Worm (Caenorhabditis elegans) whole organism, L4 larva: ENCODE data around the gene F46G11.6.

Experiments
- D1046.2 ChIP-seq: fragments of 200-800 bp; sonication (Bioruptor generic); IDR thresholded peaks from 2 replicates; pipeline ENCODE4 v1.3.6; 2022; ENCODE audit warnings: missing genetic modification characterization, missing compliant biosample characterization
- F37D6.2 ChIP-seq: sonication (generic microtip); optimal IDR thresholded peaks from 2 replicates; lab custom pipeline; 2016; ENCODE audit warnings: mild to moderate bottlenecking, missing genetic modification characterization, missing compliant biosample characterization
- Y48G9A.11 ChIP-seq: fragments of 200-800 bp; sonication (Bioruptor generic); IDR thresholded peaks from 2 replicates; pipeline ENCODE4 v1.3.6; 2022; ENCODE audit warnings: missing genetic modification reagents, missing genetic modification characterization, missing compliant biosample characterization
- Y5F2A.4 ChIP-seq: fragments of 200-800 bp; sonication (Bioruptor generic); optimal IDR thresholded peaks from 2 replicates; lab custom pipeline; 2018; ENCODE audit warnings: mild to moderate bottlenecking, missing genetic modification characterization, missing compliant biosample characterization
- ZK546.5 ChIP-seq, 2 experiments: sonication (generic microtip); optimal IDR thresholded peaks; 2 replicates each; lab custom pipeline; 2017; ENCODE audit warnings: missing biosample characterization in 2 of 2, missing genetic modification characterization in 2 of 2
- aly-2 ChIP-seq: sonication (generic microtip); optimal IDR thresholded peaks from 2 replicates; lab custom pipeline; 2018; ENCODE audit warnings: missing biosample characterization, missing genetic modification characterization
- ama-1 ChIP-seq: fragments of 150-350 bp; optimal IDR thresholded peaks from 2 replicates; lab custom pipeline; 2014; ENCODE audit warnings: inconsistent platforms, mixed read lengths
- arid-1 ChIP-seq: fragments of 200-800 bp; sonication (Bioruptor generic); conservative IDR thresholded peaks from 2 replicates; pipeline ENCODE4 v1.3.6; 2022; ENCODE audit warnings: missing genetic modification reagents, missing genetic modification characterization, missing compliant biosample characterization
- ceh-20 ChIP-seq: fragments of 200-800 bp; sonication (Bioruptor generic); IDR thresholded peaks from 2 replicates; pipeline ENCODE4 v1.3.6; 2022; ENCODE audit warnings: missing genetic modification reagents, missing genetic modification characterization, missing compliant biosample characterization
- ceh-28 ChIP-seq: fragments of 150-350 bp; optimal IDR thresholded peaks from 2 replicates; lab custom pipeline; 2014; ENCODE audit warnings: missing biosample characterization, missing genetic modification reagents, missing genetic modification characterization
- ceh-44 ChIP-seq: fragments of 200-800 bp; sonication (Bioruptor generic); IDR thresholded peaks from 2 replicates; pipeline ENCODE4 v1.3.6; 2022; ENCODE audit warnings: missing genetic modification reagents, missing genetic modification characterization, missing compliant biosample characterization
- ctbp-1 ChIP-seq: fragments of 200-800 bp; sonication (Bioruptor generic); IDR thresholded peaks from 2 replicates; pipeline ENCODE4 v1.3.6; 2022; ENCODE audit warnings: missing genetic modification reagents, missing genetic modification characterization, missing compliant biosample characterization
- daf-12 ChIP-seq: fragments of 150-350 bp; optimal IDR thresholded peaks from 2 replicates; lab custom pipeline; 2014; ENCODE audit warnings: missing biosample characterization, missing genetic modification reagents, missing genetic modification characterization
- daf-19 ChIP-seq: fragments of 200-800 bp; sonication (Bioruptor generic); conservative IDR thresholded peaks from 2 replicates; pipeline ENCODE4 v1.3.6; 2022; ENCODE audit warnings: missing genetic modification characterization, missing compliant biosample characterization
- dve-1 ChIP-seq: sonication (generic microtip); optimal IDR thresholded peaks from 2 replicates; lab custom pipeline; 2017; ENCODE audit warnings: antibody characterized with exemption, mild to moderate bottlenecking, missing genetic modification characterization, missing compliant biosample characterization; ENCODE audit not compliant: insufficient read depth
- fkh-10 ChIP-seq: fragments of 150-350 bp; optimal IDR thresholded peaks from 2 replicates; lab custom pipeline; 2014; ENCODE audit warnings: missing biosample characterization, missing genetic modification reagents, missing genetic modification characterization
- gei-8 ChIP-seq: fragments of 200-800 bp; sonication (Bioruptor generic); optimal IDR thresholded peaks from 2 replicates; lab custom pipeline; 2018; ENCODE audit warnings: mild to moderate bottlenecking, missing genetic modification characterization, missing compliant biosample characterization
- hmg-1.1 ChIP-seq: fragments of 200-800 bp; sonication (Bioruptor generic); IDR thresholded peaks from 2 replicates; pipeline ENCODE4 v1.3.6; 2022; ENCODE audit warnings: missing genetic modification reagents, missing genetic modification characterization, missing compliant biosample characterization
- jun-1 ChIP-seq: fragments of 150-350 bp; optimal IDR thresholded peaks from 2 replicates; lab custom pipeline; 2014; ENCODE audit warnings: missing biosample characterization, missing genetic modification reagents, missing genetic modification characterization
- lin-29 ChIP-seq: fragments of 200-800 bp; sonication (Bioruptor generic); IDR thresholded peaks from 2 replicates; pipeline ENCODE4 v1.3.6; 2022; ENCODE audit warnings: missing genetic modification reagents, missing genetic modification characterization, missing compliant biosample characterization
- lsy-2 ChIP-seq, 2 experiments: fragments of 150-350 bp in 1 of 2; sonication (generic microtip) in 1 of 2; optimal IDR thresholded peaks; 2 replicates each; lab custom pipeline; 2014 to 2017; ENCODE audit warnings: missing biosample characterization in 2 of 2, missing genetic modification characterization in 2 of 2
- mep-1 ChIP-seq: fragments of 150-350 bp; sonication (generic microtip); optimal IDR thresholded peaks from 3 replicates; lab custom pipeline; 2014; ENCODE audit warnings: missing biosample characterization, missing genetic modification characterization
- mes-2 ChIP-seq: sonication (generic microtip); optimal IDR thresholded peaks from 2 replicates; lab custom pipeline; 2016; ENCODE audit warnings: missing genotype, mild to moderate bottlenecking, missing genetic modification characterization, missing compliant biosample characterization; ENCODE audit not compliant: poor library complexity, severe bottlenecking
- mxl-2 ChIP-seq: fragments of 200-800 bp; sonication (Bioruptor generic); conservative IDR thresholded peaks from 2 replicates; pipeline ENCODE4 v1.3.6; 2022; ENCODE audit warnings: missing genetic modification reagents, missing genetic modification characterization, missing compliant biosample characterization
- mxl-3 ChIP-seq: fragments of 200-800 bp; sonication (Bioruptor generic); optimal IDR thresholded peaks from 2 replicates; lab custom pipeline; 2018; ENCODE audit warnings: mild to moderate bottlenecking, missing genetic modification characterization, missing compliant biosample characterization
- nhr-102 ChIP-seq: sonication (generic microtip); optimal IDR thresholded peaks from 2 replicates; lab custom pipeline; 2016; ENCODE audit warnings: mild to moderate bottlenecking, missing genetic modification characterization, moderate library complexity, missing compliant biosample characterization
- nhr-11 ChIP-seq: fragments of 150-350 bp; optimal IDR thresholded peaks from 2 replicates; lab custom pipeline; 2014; ENCODE audit warnings: missing biosample characterization, missing genetic modification characterization
- nhr-111 ChIP-seq: fragments of 200-800 bp; sonication (Bioruptor generic); optimal IDR thresholded peaks from 2 replicates; lab custom pipeline; 2018; ENCODE audit warnings: mild to moderate bottlenecking, missing genetic modification characterization, missing compliant biosample characterization
- nhr-237 ChIP-seq: sonication (generic microtip); optimal IDR thresholded peaks from 2 replicates; lab custom pipeline; 2017; ENCODE audit warnings: missing biosample characterization, missing genetic modification characterization
- nhr-28 ChIP-seq: fragments of 150-350 bp; optimal IDR thresholded peaks from 2 replicates; lab custom pipeline; 2014; ENCODE audit warnings: missing biosample characterization, missing genetic modification characterization
- nhr-42 ChIP-seq: fragments of 200-800 bp; sonication (Bioruptor generic); IDR thresholded peaks from 2 replicates; pipeline ENCODE4 v1.3.6; 2022; ENCODE audit warnings: missing genetic modification characterization, missing compliant biosample characterization
- nhr-48 ChIP-seq: sonication (generic microtip); optimal IDR thresholded peaks from 2 replicates; lab custom pipeline; 2016; ENCODE audit warnings: mild to moderate bottlenecking, missing genetic modification characterization, missing compliant biosample characterization
- nhr-6 ChIP-seq: fragments of 150-350 bp; optimal IDR thresholded peaks from 2 replicates; lab custom pipeline; 2014; ENCODE audit warnings: missing biosample characterization, missing genetic modification characterization
- nhr-77 ChIP-seq: fragments of 150-350 bp; optimal IDR thresholded peaks from 2 replicates; lab custom pipeline; 2014; ENCODE audit warnings: missing biosample characterization, missing genetic modification characterization
- pha-4 ChIP-seq, 2 experiments: fragments of 150-350 bp in 1 of 2; fragments of 200-800 bp in 1 of 2; sonication (Bioruptor generic) in 1 of 2; IDR thresholded peaks in 1 of 2; optimal IDR thresholded peaks in 1 of 2; 2 replicates each; pipeline versions ENCODE4 v1.3.6 to Lab custom; 2014 to 2022; ENCODE audit warnings: missing genetic modification characterization in 2 of 2, missing genetic modification reagents in 2 of 2, missing biosample characterization in 1 of 2, missing compliant biosample characterization in 1 of 2
- php-3 ChIP-seq: fragments of 200-800 bp; sonication (Bioruptor generic); IDR thresholded peaks from 2 replicates; pipeline ENCODE4 v1.3.6; 2022; ENCODE audit warnings: missing genetic modification reagents, missing genetic modification characterization, missing compliant biosample characterization
- rbr-2 ChIP-seq: sonication (generic microtip); optimal IDR thresholded peaks from 2 replicates; lab custom pipeline; 2016; ENCODE audit warnings: missing genotype, missing genetic modification characterization, missing compliant biosample characterization
- set-16 ChIP-seq: fragments of 200-800 bp; sonication (Bioruptor generic); IDR thresholded peaks from 2 replicates; pipeline ENCODE4 v1.3.6; 2022; ENCODE audit warnings: missing genetic modification reagents, missing genetic modification characterization, missing compliant biosample characterization
- skn-1 ChIP-seq: fragments of 150-350 bp; optimal IDR thresholded peaks from 2 replicates; lab custom pipeline; 2014; ENCODE audit warnings: missing biosample characterization, missing genetic modification characterization
- snpc-1.2 ChIP-seq: fragments of 200-800 bp; sonication (Bioruptor generic); IDR thresholded peaks from 2 replicates; pipeline ENCODE4 v1.3.6; 2022; ENCODE audit warnings: missing genetic modification reagents, missing genetic modification characterization, missing compliant biosample characterization
- snpc-4 ChIP-seq: fragments of 150-350 bp; optimal IDR thresholded peaks from 2 replicates; lab custom pipeline; 2014; ENCODE audit warnings: missing biosample characterization, missing genetic modification characterization
- spr-1 ChIP-seq: sonication (generic microtip); optimal IDR thresholded peaks from 2 replicates; lab custom pipeline; 2016; ENCODE audit warnings: mild to moderate bottlenecking, missing genetic modification characterization, missing compliant biosample characterization
- tra-1 ChIP-seq: fragments of 200-800 bp; sonication (Bioruptor generic); IDR thresholded peaks from 2 replicates; pipeline ENCODE4 v1.3.6; 2022; ENCODE audit warnings: missing genetic modification reagents, missing genetic modification characterization, missing compliant biosample characterization
- unc-39 ChIP-seq: sonication (generic microtip); optimal IDR thresholded peaks from 2 replicates; lab custom pipeline; 2017; ENCODE audit warnings: missing biosample characterization, missing genetic modification characterization
- unc-62 ChIP-seq, 3 experiments: fragments of 150-350 bp in 1 of 3; sonication (generic microtip); optimal IDR thresholded peaks in 2 of 3; peaks in 1 of 3; 1 replicate in 1 of 3; 2 replicates in 2 of 3; lab custom pipeline; 2014 to 2017; ENCODE audit warnings: missing biosample characterization in 3 of 3, missing genetic modification characterization in 3 of 3, missing genetic modification reagents in 3 of 3, missing genotype in 1 of 3
- vab-7 ChIP-seq: fragments of 200-800 bp; sonication (Bioruptor generic); IDR thresholded peaks from 2 replicates; pipeline ENCODE4 v1.3.6; 2022; ENCODE audit warnings: missing genetic modification reagents, missing genetic modification characterization, missing compliant biosample characterization
- zfp-3 ChIP-seq: fragments of 200-800 bp; sonication (Bioruptor generic); conservative IDR thresholded peaks from 2 replicates; pipeline ENCODE4 v1.3.6; 2022; ENCODE audit warnings: missing genetic modification reagents, missing genetic modification characterization, missing compliant biosample characterization
- zip-11 ChIP-seq: fragments of 200-800 bp; sonication (Bioruptor generic); IDR thresholded peaks from 2 replicates; pipeline ENCODE4 v1.3.6; 2022; ENCODE audit warnings: missing genetic modification characterization, missing compliant biosample characterization
- zip-2 ChIP-seq: fragments of 150-350 bp; optimal IDR thresholded peaks from 2 replicates; lab custom pipeline; 2014; ENCODE audit warnings: missing biosample characterization, missing genetic modification characterization
- ztf-7 ChIP-seq: fragments of 150-350 bp; optimal IDR thresholded peaks from 2 replicates; lab custom pipeline; 2014; ENCODE audit warnings: missing biosample characterization, missing genetic modification characterization

The F46G11.6 gene

ce11 chrX:5811997-5812562, 25.8 kb downstream of the F46G11.6 start:
- peak; percentile 63 for TF ChIP-seq mep-1
- TF ChIP-seq zfp-3 (GFP tag; lab: Robert Waterston, UW) = no peak
- TF ChIP-seq snpc-1.2 (GFP tag; lab: Robert Waterston, UW) = no peak
- peak; percentile 83 for TF ChIP-seq set-16 (GFP tag; lab: Robert Waterston, UW)
- TF ChIP-seq unc-62 (GFP tag; optimal IDR thresholded peaks at IDR 0.05 in 1 of 2; lab: Kevin White, UChicago) = peak in 1 of 2 experiments; percentile 88
- TF ChIP-seq unc-62 (tag; optimal IDR thresholded peaks at IDR 0.05; lab: Kevin White, UChicago) = no peak
- TF ChIP-seq mxl-3 (GFP tag; lab: Kevin White, UChicago) = peak; percentile 89
- 0 out of 2 replicates have a peak, but pooled peaks have one; percentile 9 for TF ChIP-seq mxl-2 (GFP tag; lab: Robert Waterston, UW)
- peak; percentile 86 for TF ChIP-seq nhr-48 (tag; lab: Kevin White, UChicago)
- no peak for TF ChIP-seq nhr-237
- TF ChIP-seq nhr-28 = peak; percentile 30
- peak; percentile 21 for TF ChIP-seq nhr-111 (GFP tag; lab: Kevin White, UChicago)
- TF ChIP-seq php-3 = 0 out of 2 replicates have a peak, but pooled peaks have one; percentile 39
- no peak for TF ChIP-seq Y5F2A.4 (GFP tag; lab: Kevin White, UChicago)
- peak; percentile 67; the same call in 1 of the 2 replicates for TF ChIP-seq ctbp-1 (GFP tag; lab: Robert Waterston, UW)
- TF ChIP-seq gei-8 (GFP tag; lab: Kevin White, UChicago) = no peak
- TF ChIP-seq D1046.2 = no peak
- TF ChIP-seq ceh-44 (GFP tag; lab: Robert Waterston, UW) = no peak
- peak; percentile 57 for TF ChIP-seq ceh-28 (tag; lab: Kevin White, UChicago)
- TF ChIP-seq unc-39 (tag; lab: Kevin White, UChicago) = no peak
- no peak for TF ChIP-seq aly-2 (tag; lab: Kevin White, UChicago)
- TF ChIP-seq ZK546.5 (tag; optimal IDR thresholded peaks at IDR 0.05; lab: Kevin White, UChicago) = no peak
- TF ChIP-seq tra-1 (GFP tag; lab: Robert Waterston, UW) = no peak
- TF ChIP-seq nhr-6 = no peak
- no peak for TF ChIP-seq daf-19 (GFP tag; lab: Robert Waterston, UW)
- no peak for TF ChIP-seq zip-2 (tag; lab: Kevin White, UChicago)
- TF ChIP-seq Y48G9A.11 = no peak
- no peak for TF ChIP-seq ama-1 (lab: Kevin White, UChicago)
- TF ChIP-seq nhr-77 (tag; lab: Kevin White, UChicago) = peak; percentile 19
- TF ChIP-seq ceh-20 = no peak
- TF ChIP-seq mes-2 = peak; percentile 14
- TF ChIP-seq snpc-4 (tag; lab: Kevin White, UChicago) = no peak
- peak; percentile 45; the same call in 1 of the 2 replicates for TF ChIP-seq hmg-1.1 (GFP tag; lab: Robert Waterston, UW)
- TF ChIP-seq nhr-102 = peak; percentile 76
- TF ChIP-seq nhr-42 (GFP tag; lab: Robert Waterston, UW) = no peak
- TF ChIP-seq lsy-2 (tag; optimal IDR thresholded peaks at IDR 0.05; lab: Kevin White, UChicago) = peak; percentile 11 to 48
- TF ChIP-seq spr-1 (tag; lab: Kevin White, UChicago) = peak; percentile 57
- TF ChIP-seq ztf-7 (tag; lab: Kevin White, UChicago) = no peak
- no peak for TF ChIP-seq lin-29 (GFP tag; lab: Robert Waterston, UW)
- peak; percentile 53; the same call in 1 of the 2 replicates for TF ChIP-seq pha-4 (GFP tag; IDR thresholded peaks at IDR 0.05; lab: Robert Waterston, UW)
- TF ChIP-seq pha-4 (tag; optimal IDR thresholded peaks at IDR 0.05; lab: Kevin White, UChicago) = no peak
- no peak for TF ChIP-seq skn-1
- TF ChIP-seq zip-11 (GFP tag; lab: Robert Waterston, UW) = no peak
- peak; percentile 44 for TF ChIP-seq nhr-11 (tag; lab: Kevin White, UChicago)
- peak; percentile 82 for TF ChIP-seq dve-1 (tag; lab: Kevin White, UChicago)
- no peak; the same call in 1 of the 2 replicates for TF ChIP-seq arid-1
- peak; percentile 55 for TF ChIP-seq fkh-10 (GFP tag; lab: Kevin White, UChicago)
- peak; percentile 76 for TF ChIP-seq F37D6.2 (tag; lab: Kevin White, UChicago)
- TF ChIP-seq vab-7 (GFP tag; lab: Robert Waterston, UW) = no peak
- TF ChIP-seq jun-1 (tag; lab: Kevin White, UChicago) = no peak
- no peak for TF ChIP-seq daf-12 (tag; lab: Kevin White, UChicago)
- peak; percentile 76 for TF ChIP-seq rbr-2 (tag; lab: Kevin White, UChicago)
